Worm (Caenorhabditis elegans) whole organism, L3 larva: ENCODE data around the gene srh-73.

Source experiments
- R02D3.7 ChIP-seq: fragments of 150-350 bp; optimal IDR thresholded peaks from 2 replicates; lab custom pipeline; 2014; ENCODE audit warnings: missing biosample characterization, missing genetic modification characterization
- ZK546.5 ChIP-seq: sonication (generic microtip); optimal IDR thresholded peaks from 2 replicates; lab custom pipeline; 2017; ENCODE audit warnings: missing biosample characterization, missing genetic modification characterization
- ama-1 ChIP-seq: fragments of 150-350 bp; optimal IDR thresholded peaks from 2 replicates; lab custom pipeline; 2018
- ceh-16 ChIP-seq: sonication (generic microtip); optimal IDR thresholded peaks from 2 replicates; lab custom pipeline; 2017; ENCODE audit warnings: missing biosample characterization, missing genetic modification characterization
- ceh-28 ChIP-seq: fragments of 150-350 bp; optimal IDR thresholded peaks from 2 replicates; lab custom pipeline; 2014; ENCODE audit warnings: missing biosample characterization, missing genetic modification reagents, missing genetic modification characterization
- ceh-82 ChIP-seq: fragments of 150-350 bp; optimal IDR thresholded peaks from 2 replicates; lab custom pipeline; 2014; ENCODE audit warnings: missing biosample characterization, missing genetic modification characterization
- ceh-9 ChIP-seq: sonication (generic microtip); optimal IDR thresholded peaks from 2 replicates; lab custom pipeline; 2018; ENCODE audit warnings: missing biosample characterization, missing genetic modification characterization
- daf-12 ChIP-seq: fragments of 150-350 bp; optimal IDR thresholded peaks from 2 replicates; lab custom pipeline; 2014; ENCODE audit warnings: missing biosample characterization, missing genetic modification reagents, missing genetic modification characterization
- elt-1 ChIP-seq: fragments of 150-350 bp; optimal IDR thresholded peaks from 2 replicates; lab custom pipeline; 2014; ENCODE audit warnings: missing biosample characterization, missing genetic modification characterization
- elt-3 ChIP-seq, 3 experiments: fragments of 150-350 bp in 1 of 3; sonication (generic microtip) in 2 of 3; optimal IDR thresholded peaks; 2 replicates in 2 of 3; 4 replicates in 1 of 3; lab custom pipeline; 2014 to 2017; ENCODE audit warnings: missing biosample characterization in 3 of 3, missing genetic modification characterization in 3 of 3
- fkh-10 ChIP-seq: sonication (generic microtip); optimal IDR thresholded peaks from 2 replicates; lab custom pipeline; 2017; ENCODE audit warnings: missing biosample characterization, missing genetic modification reagents, missing genetic modification characterization
- fkh-2 ChIP-seq: fragments of 150-350 bp; optimal IDR thresholded peaks from 2 replicates; lab custom pipeline; 2014; ENCODE audit warnings: missing biosample characterization, missing genetic modification reagents, missing genetic modification characterization
- fos-1 ChIP-seq: fragments of 150-350 bp; optimal IDR thresholded peaks from 2 replicates; lab custom pipeline; 2014; ENCODE audit warnings: missing biosample characterization, missing genetic modification characterization
- hmg-11 ChIP-seq: sonication (generic microtip); optimal IDR thresholded peaks from 2 replicates; lab custom pipeline; 2016; ENCODE audit warnings: missing genetic modification characterization, missing compliant biosample characterization
- jun-1 ChIP-seq: fragments of 150-350 bp; optimal IDR thresholded peaks from 2 replicates; lab custom pipeline; 2014; ENCODE audit warnings: missing biosample characterization, missing genetic modification reagents, missing genetic modification characterization
- lin-15B ChIP-seq: fragments of 150-350 bp; optimal IDR thresholded peaks from 2 replicates; lab custom pipeline; 2014; ENCODE audit warnings: missing biosample characterization, missing genetic modification characterization
- lin-39 ChIP-seq: fragments of 150-350 bp; optimal IDR thresholded peaks from 2 replicates; lab custom pipeline; 2018; ENCODE audit warnings: missing biosample characterization, missing genetic modification reagents, missing genetic modification characterization
- lsy-12 ChIP-seq: sonication (generic microtip); optimal IDR thresholded peaks from 2 replicates; lab custom pipeline; 2016; ENCODE audit warnings: mild to moderate bottlenecking, missing genetic modification characterization, missing compliant biosample characterization
- mdl-1 ChIP-seq: fragments of 150-350 bp; optimal IDR thresholded peaks from 2 replicates; lab custom pipeline; 2014; ENCODE audit warnings: missing biosample characterization, missing genetic modification characterization
- mml-1 ChIP-seq: fragments of 150-350 bp; sonication (generic microtip); optimal IDR thresholded peaks from 3 replicates; lab custom pipeline; 2014; ENCODE audit warnings: missing biosample characterization, missing genetic modification characterization
- nfya-1 ChIP-seq: sonication (generic microtip); optimal IDR thresholded peaks from 2 replicates; lab custom pipeline; 2017; ENCODE audit warnings: missing genetic modification characterization, mild to moderate bottlenecking, missing compliant biosample characterization, antibody characterized with exemption, moderate library complexity; ENCODE audit not compliant: insufficient read depth
- nhr-11 ChIP-seq: fragments of 150-350 bp; optimal IDR thresholded peaks from 2 replicates; lab custom pipeline; 2014; ENCODE audit warnings: missing biosample characterization, missing genetic modification characterization
- nhr-23 ChIP-seq: fragments of 150-350 bp; optimal IDR thresholded peaks from 2 replicates; lab custom pipeline; 2014; ENCODE audit warnings: missing biosample characterization, missing genetic modification reagents, missing genetic modification characterization
- nhr-237 ChIP-seq: fragments of 150-350 bp; optimal IDR thresholded peaks from 2 replicates; lab custom pipeline; 2014; ENCODE audit warnings: missing biosample characterization, missing genetic modification characterization
- nhr-43 ChIP-seq: sonication (generic microtip); optimal IDR thresholded peaks from 2 replicates; lab custom pipeline; 2016; ENCODE audit warnings: mild to moderate bottlenecking, missing genetic modification characterization, missing compliant biosample characterization; ENCODE audit not compliant: poor library complexity, severe bottlenecking
- nhr-67 ChIP-seq: fragments of 150-350 bp; optimal IDR thresholded peaks from 2 replicates; lab custom pipeline; 2014; ENCODE audit warnings: missing biosample characterization, missing genetic modification characterization
- nhr-76 ChIP-seq: fragments of 150-350 bp; sonication (generic microtip); optimal IDR thresholded peaks from 5 replicates; lab custom pipeline; 2014; ENCODE audit warnings: missing biosample characterization, missing genetic modification characterization
- nhr-77 ChIP-seq: fragments of 150-350 bp; optimal IDR thresholded peaks from 2 replicates; lab custom pipeline; 2014; ENCODE audit warnings: missing biosample characterization, missing genetic modification characterization
- pha-4 ChIP-seq: fragments of 150-350 bp; optimal IDR thresholded peaks from 2 replicates; lab custom pipeline; 2014; ENCODE audit warnings: missing biosample characterization, missing genetic modification reagents, missing genetic modification characterization
- pqm-1 ChIP-seq: fragments of 150-350 bp; optimal IDR thresholded peaks from 2 replicates; lab custom pipeline; 2017; ENCODE audit warnings: missing biosample characterization, missing genetic modification characterization, inconsistent platforms
- sea-2 ChIP-seq: fragments of 150-350 bp; sonication (generic microtip); optimal IDR thresholded peaks from 4 replicates; lab custom pipeline; 2014; ENCODE audit warnings: missing biosample characterization, missing genetic modification reagents, missing genetic modification characterization
- skn-1 ChIP-seq: fragments of 150-350 bp; optimal IDR thresholded peaks from 2 replicates; lab custom pipeline; 2014; ENCODE audit warnings: missing biosample characterization, missing genetic modification characterization
- snpc-4 ChIP-seq: fragments of 150-350 bp; optimal IDR thresholded peaks from 2 replicates; lab custom pipeline; 2014; ENCODE audit warnings: missing biosample characterization, missing genetic modification characterization
- unc-39 ChIP-seq: sonication (generic microtip); optimal IDR thresholded peaks from 4 replicates; lab custom pipeline; 2017; ENCODE audit warnings: missing biosample characterization, missing genetic modification characterization
- unc-62 ChIP-seq: fragments of 150-350 bp; sonication (generic microtip); optimal IDR thresholded peaks from 4 replicates; lab custom pipeline; 2014; ENCODE audit warnings: missing biosample characterization, missing genetic modification reagents, missing genetic modification characterization
- zag-1 ChIP-seq: fragments of 150-350 bp; optimal IDR thresholded peaks from 2 replicates; lab custom pipeline; 2014; ENCODE audit warnings: missing biosample characterization, missing genetic modification characterization
- ztf-11 ChIP-seq: fragments of 150-350 bp; optimal IDR thresholded peaks from 2 replicates; lab custom pipeline; 2014; ENCODE audit warnings: missing biosample characterization, missing genetic modification characterization
- ztf-4 ChIP-seq: fragments of 150-350 bp; optimal IDR thresholded peaks from 2 replicates; lab custom pipeline; 2014; ENCODE audit warnings: missing biosample characterization, missing genetic modification characterization

srh-73 gene

ce11 chrII:12506511-12506910, 5.5 kb upstream of the srh-73 start:
- TF ChIP-seq nhr-11 (tag; lab: Kevin White, UChicago), result peak; percentile 10
- TF ChIP-seq ceh-28 (tag; lab: Kevin White, UChicago), result no peak
- TF ChIP-seq nhr-237, result no peak
- TF ChIP-seq jun-1, result no peak
- TF ChIP-seq pha-4, result no peak

- TF ChIP-seq ama-1 (lab: Kevin White, UChicago), result no peak
- no peak for TF ChIP-seq nhr-23 (tag; lab: Kevin White, UChicago)
- TF ChIP-seq sea-2 (GFP tag; lab: Kevin White, UChicago), result no peak
- no peak for TF ChIP-seq nfya-1 (tag; lab: Kevin White, UChicago)
- no peak for TF ChIP-seq nhr-67
- no peak for TF ChIP-seq mml-1 (tag; lab: Kevin White, UChicago)
- no peak for TF ChIP-seq jun-1
- no peak for TF ChIP-seq nhr-237
- no peak for TF ChIP-seq unc-39
- TF ChIP-seq zag-1 (tag; lab: Kevin White, UChicago), result no peak
- TF ChIP-seq elt-1 (tag; lab: Kevin White, UChicago), result no peak
Observed at ce11 chrII:12507038-12507437, 4.9 kb upstream of the srh-73 start, which contains the start of gene srh-68. Gene srh-68 (plus strand): TSS chrII:12507338.

- TF ChIP-seq elt-1 (tag; lab: Kevin White, UChicago) (no peak), fkh-10 (no peak), unc-39 (no peak), nhr-43 (tag; lab: Kevin White, UChicago) (no peak), ztf-11 (tag; lab: Kevin White, UChicago) (no peak), fkh-2 (no peak), mdl-1 (tag; lab: Kevin White, UChicago) (no peak), ceh-9 (tag; lab: Kevin White, UChicago) (no peak), ZK546.5 (no peak), pqm-1 (tag; lab: Kevin White, UChicago) (no peak), ceh-82 (tag; lab: Kevin White, UChicago) (no peak), jun-1 (no peak), nhr-67 (no peak), pha-4 (no peak), nhr-237 (no peak)
Observed at ce11 chrII:12508650-12509049, 3.3 kb upstream of the srh-73 start, which contains the start of gene srh-67. Gene srh-67 (plus strand): TSS chrII:12508950.

- TF ChIP-seq elt-3 (tag; optimal IDR thresholded peaks at IDR 0.05; lab: Kevin White, UChicago) (no peak), R02D3.7 (tag; lab: Kevin White, UChicago) (no peak), fkh-2 (no peak), mml-1 (tag; lab: Kevin White, UChicago) (no peak), nfya-1 (tag; lab: Kevin White, UChicago) (no peak), fos-1 (tag; lab: Kevin White, UChicago) (no peak), lsy-12 (tag; lab: Kevin White, UChicago) (no peak), sea-2 (GFP tag; lab: Kevin White, UChicago) (no peak), jun-1 (no peak), hmg-11 (tag; lab: Kevin White, UChicago) (no peak), ztf-4 (no peak), zag-1 (tag; lab: Kevin White, UChicago) (no peak), nhr-43 (tag; lab: Kevin White, UChicago) (no peak), ztf-11 (tag; lab: Kevin White, UChicago) (no peak), elt-1 (tag; lab: Kevin White, UChicago) (no peak), nhr-23 (tag; lab: Kevin White, UChicago) (no peak), unc-39 (no peak), unc-62 (GFP tag; lab: Kevin White, UChicago) (no peak), ceh-82 (tag; lab: Kevin White, UChicago) (no peak)
Observed at ce11 chrII:12514620-12515019, 2.7 kb downstream of the srh-73 start, which contains the start of gene srh-69. Gene srh-69 (minus strand): TSS chrII:12514720.

ce11 chrII:12516313-12516712, 4.3 kb downstream of the srh-73 start, which contains the start of gene srh-61:
Gene srh-61 (minus strand): TSS chrII:12516413.
- TF ChIP-seq nhr-237, result no peak
- TF ChIP-seq ceh-82 (tag; lab: Kevin White, UChicago), result no peak
- no peak for TF ChIP-seq nhr-11 (tag; lab: Kevin White, UChicago)
- TF ChIP-seq fkh-10, result no peak
- no peak for TF ChIP-seq daf-12 (tag; lab: Kevin White, UChicago)
- no peak for TF ChIP-seq skn-1
- no peak for TF ChIP-seq ama-1 (lab: Kevin White, UChicago)
- TF ChIP-seq snpc-4, result no peak
- no peak for TF ChIP-seq ceh-28 (tag; lab: Kevin White, UChicago)
- no peak for TF ChIP-seq pqm-1 (tag; lab: Kevin White, UChicago)
- no peak for TF ChIP-seq lin-15B
- no peak for TF ChIP-seq nhr-76 (tag; lab: Kevin White, UChicago)
- no peak for TF ChIP-seq ceh-16
- TF ChIP-seq pha-4, result no peak
- no peak for TF ChIP-seq nfya-1 (tag; lab: Kevin White, UChicago)
- no peak for TF ChIP-seq lin-39
- TF ChIP-seq nhr-77 (tag; lab: Kevin White, UChicago), result no peak
